Worm (Caenorhabditis elegans): ENCODE measurements around the gene F10E7.5.
A peak's percentile ranks its signal among the peaks of the same experiment; 100 is the strongest.

The F10E7.5 gene

DNA sequence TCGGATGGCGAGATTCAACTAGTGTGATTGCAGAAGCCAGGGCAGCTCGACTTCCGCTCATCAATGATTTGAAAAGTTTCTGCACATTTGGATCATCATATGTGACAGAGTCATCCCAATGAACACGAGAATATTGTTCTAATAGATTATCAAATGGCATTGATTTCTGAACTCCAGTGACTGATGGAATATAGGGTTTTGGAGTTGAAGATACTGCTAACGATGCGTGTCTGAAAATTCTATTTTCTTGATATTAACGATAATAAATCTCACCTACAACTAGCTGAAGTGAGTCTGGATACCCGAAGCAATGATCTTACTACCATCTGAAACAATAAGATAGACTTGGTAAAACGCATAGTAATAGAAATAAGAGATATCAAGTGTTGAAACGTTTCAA is 10.9 kb upstream of the F10E7.5 start, which contains the start of gene mmaa-1 (continued):
- no peak for TF ChIP-seq akir-1 (GFP tag; optimal IDR thresholded peaks at IDR 0.05)
- TF ChIP-seq lsl-1 (GFP tag; optimal IDR thresholded peaks at IDR 0.05), result no peak
- no peak for TF ChIP-seq lin-26 (GFP tag; IDR thresholded peaks at IDR 0.05)
- no peak for TF ChIP-seq D2030.7 (GFP tag; IDR thresholded peaks at IDR 0.05)
- TF ChIP-seq mel-28 (tag; optimal IDR thresholded peaks at IDR 0.05; ENCODE audit: borderline replicate concordance), result no peak
- no peak for TF ChIP-seq dpff-1 (tag; optimal IDR thresholded peaks at IDR 0.05)
- no peak for TF ChIP-seq hlh-12 (tag; optimal IDR thresholded peaks at IDR 0.05)
- TF ChIP-seq snpc-3.4 (tag; optimal IDR thresholded peaks at IDR 0.05), result no peak
- TF ChIP-seq somi-1 (GFP tag; optimal IDR thresholded peaks at IDR 0.05), result no peak
- TF ChIP-seq ets-4 (GFP tag; optimal IDR thresholded peaks at IDR 0.05), result no peak
- no peak for TF ChIP-seq F39B2.1 (GFP tag; IDR thresholded peaks at IDR 0.05)
- TF ChIP-seq ztf-25 (GFP tag; IDR thresholded peaks at IDR 0.05), result no peak
- no peak for TF ChIP-seq F37B4.10 (GFP tag; IDR thresholded peaks at IDR 0.05)
- no peak for TF ChIP-seq egrh-3 (GFP tag; IDR thresholded peaks at IDR 0.05)
- TF ChIP-seq snpc-1.3 (tag; optimal IDR thresholded peaks at IDR 0.05; ENCODE audit: insufficient read depth), result no peak
- 0 out of 2 replicates have a peak, but pooled peaks have one; percentile 42 for TF ChIP-seq bed-1 (GFP tag; IDR thresholded peaks at IDR 0.05)
- peak; percentile 88 for TF ChIP-seq Y53G8AR.9 (GFP tag; conservative IDR thresholded peaks at IDR 0.05)
- no peak for TF ChIP-seq efl-1 (GFP tag; optimal IDR thresholded peaks at IDR 0.05)
- no peak for TF ChIP-seq F23B12.7 (tag; optimal IDR thresholded peaks at IDR 0.05; ENCODE audit: insufficient read depth)
- no peak for TF ChIP-seq F52B5.7 (tag; optimal IDR thresholded peaks at IDR 0.05)
- TF ChIP-seq nhr-179 (tag; optimal IDR thresholded peaks at IDR 0.05), result no peak
- no peak for TF ChIP-seq attf-5 (GFP tag; optimal IDR thresholded peaks at IDR 0.05)
- no peak for TF ChIP-seq cebp-2 (GFP tag; IDR thresholded peaks at IDR 0.05)
- no peak for TF ChIP-seq ztf-28 (GFP tag; IDR thresholded peaks at IDR 0.05)
- no peak for TF ChIP-seq snpc-1.1 (tag; optimal IDR thresholded peaks at IDR 0.05; ENCODE audit: insufficient read depth)
- TF ChIP-seq gei-17 (GFP tag; optimal IDR thresholded peaks at IDR 0.05), result no peak
- TF ChIP-seq tbp1 (GFP tag; optimal IDR thresholded peaks at IDR 0.05), result no peak
- TF ChIP-seq attf-3 (GFP tag; conservative IDR thresholded peaks at IDR 0.05), result no peak
- no peak for TF ChIP-seq F57C9.4 (tag; optimal IDR thresholded peaks at IDR 0.05)
- peak; percentile 51; the same call in 1 of the 2 replicates for TF ChIP-seq nfyb-1 (GFP tag; IDR thresholded peaks at IDR 0.05)

DNA sequence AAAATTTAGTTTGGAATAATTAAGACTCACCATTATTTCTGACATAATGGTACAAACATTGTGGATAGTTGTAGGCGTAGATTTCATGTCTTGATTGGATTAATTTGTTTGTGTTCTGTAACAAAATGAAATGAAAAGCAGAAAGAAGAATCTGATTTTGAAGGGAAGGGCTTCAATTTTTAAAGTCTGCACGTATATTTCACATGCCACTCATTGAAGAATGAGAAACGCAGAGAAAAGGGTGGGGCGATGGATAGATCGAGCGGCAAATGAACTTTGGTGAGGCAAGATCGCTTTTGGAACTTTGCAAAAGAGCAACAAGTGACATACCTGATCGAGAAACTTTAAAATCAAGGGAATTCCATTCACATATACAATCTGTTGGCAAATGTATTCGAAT is 9.5 kb upstream of the F10E7.5 start:
- TF ChIP-seq lin-26 (GFP tag; IDR thresholded peaks at IDR 0.05) (no peak), die-1 (tag; optimal IDR thresholded peaks at IDR 0.05) (no peak), T26A5.8 (tag; optimal IDR thresholded peaks at IDR 0.05) (no peak), nhr-80 (tag; optimal IDR thresholded peaks at IDR 0.05) (peak; percentile 30), nfyb-1 (GFP tag; IDR thresholded peaks at IDR 0.05) (no peak), attf-3 (GFP tag; conservative IDR thresholded peaks at IDR 0.05) (no peak)

DNA sequence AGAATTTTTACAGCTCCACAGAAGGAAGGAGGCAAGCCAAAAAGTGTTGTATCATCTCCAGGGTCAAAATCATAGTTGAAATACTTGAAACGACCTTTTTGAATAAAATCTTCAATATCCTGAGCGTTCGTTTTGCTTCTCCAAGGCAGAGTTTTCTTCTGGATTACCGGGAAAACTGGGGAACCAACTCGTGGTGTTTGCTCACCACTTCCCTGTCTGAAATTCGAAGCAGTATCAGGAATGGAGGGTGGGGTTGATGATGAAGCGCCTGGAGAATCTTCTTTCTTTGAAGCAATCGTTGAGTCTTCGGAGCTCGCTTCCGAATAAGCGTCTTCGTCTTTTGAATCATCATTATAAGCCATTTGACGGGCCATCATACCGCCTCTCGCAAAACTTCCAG is 8.7 kb upstream of the F10E7.5 start:
- TF ChIP-seq rec-8 (tag; optimal IDR thresholded peaks at IDR 0.05), result no peak

Data from whole organism, young adult.